Worm (Caenorhabditis elegans) whole organism, young adult: ENCODE data around the gene T14A8.2.

Source experiments
- B0261.1 ChIP-seq: sonication (generic microtip); optimal IDR thresholded peaks from 2 replicates; lab custom pipeline; 2016; ENCODE audit warnings: mild to moderate bottlenecking, missing genetic modification characterization, moderate library complexity, missing compliant biosample characterization
- B0336.3 ChIP-seq: fragments of 200-800 bp; sonication (Bioruptor generic); IDR thresholded peaks from 2 replicates; pipeline ENCODE4 v1.3.6; 2022; ENCODE audit warnings: missing genetic modification characterization, missing compliant biosample characterization
- C06A6.2 ChIP-seq: fragments of 200-800 bp; sonication (Bioruptor generic); conservative IDR thresholded peaks from 2 replicates; pipeline ENCODE4 v1.3.6; 2022; ENCODE audit warnings: missing genetic modification characterization, missing compliant biosample characterization
- C17E4.6 ChIP-seq: fragments of 200-800 bp; sonication (Bioruptor generic); IDR thresholded peaks from 2 replicates; pipeline ENCODE4 v1.3.6; 2022; ENCODE audit warnings: missing genetic modification reagents, missing genetic modification characterization, missing compliant biosample characterization
- D2030.7 ChIP-seq: fragments of 200-800 bp; sonication (Bioruptor generic); IDR thresholded peaks from 2 replicates; pipeline ENCODE4 v1.3.6; 2022; ENCODE audit warnings: missing genetic modification reagents, missing genetic modification characterization, missing compliant biosample characterization
- F10E7.11 ChIP-seq: sonication (generic microtip); optimal IDR thresholded peaks from 2 replicates; lab custom pipeline; 2017; ENCODE audit warnings: mild to moderate bottlenecking, missing genetic modification characterization, moderate library complexity, missing compliant biosample characterization
- F22D6.2 ChIP-seq: sonication (generic microtip); optimal IDR thresholded peaks from 2 replicates; lab custom pipeline; 2016; ENCODE audit warnings: mild to moderate bottlenecking, missing genetic modification characterization, missing compliant biosample characterization
- F33H1.4 ChIP-seq: fragments of 200-800 bp; sonication (Bioruptor generic); IDR thresholded peaks from 2 replicates; pipeline ENCODE4 v1.3.6; 2022; ENCODE audit warnings: missing genetic modification reagents, missing genetic modification characterization, missing compliant biosample characterization
- F37B4.10 ChIP-seq: fragments of 200-800 bp; sonication (Bioruptor generic); IDR thresholded peaks from 2 replicates; pipeline ENCODE4 v1.3.6; 2022; ENCODE audit warnings: missing genetic modification characterization, missing compliant biosample characterization
- F49E8.2 ChIP-seq: sonication (generic microtip); optimal IDR thresholded peaks from 3 replicates; lab custom pipeline; 2017; ENCODE audit warnings: missing genetic modification characterization, mild to moderate bottlenecking, missing compliant biosample characterization, antibody characterized with exemption, moderate library complexity; ENCODE audit not compliant: insufficient read depth
- F52B5.7 ChIP-seq: sonication (generic microtip); optimal IDR thresholded peaks from 2 replicates; lab custom pipeline; 2016; ENCODE audit warnings: mild to moderate bottlenecking, missing genetic modification characterization, missing compliant biosample characterization
- K11D2.4 ChIP-seq: fragments of 200-800 bp; sonication (Bioruptor generic); IDR thresholded peaks from 2 replicates; pipeline ENCODE4 v1.3.6; 2022; ENCODE audit warnings: missing genetic modification reagents, missing genetic modification characterization, missing compliant biosample characterization
- T26A5.8 ChIP-seq: sonication (generic microtip); optimal IDR thresholded peaks from 2 replicates; lab custom pipeline; 2016; ENCODE audit warnings: missing genetic modification characterization, missing compliant biosample characterization
- ZK185.1 ChIP-seq: sonication (generic microtip); optimal IDR thresholded peaks from 2 replicates; lab custom pipeline; 2016; ENCODE audit warnings: mild to moderate bottlenecking, missing genetic modification characterization, missing compliant biosample characterization; ENCODE audit not compliant: poor library complexity, severe bottlenecking
- ama-1 ChIP-seq, 3 experiments: fragments of 150-350 bp in 1 of 3; sonication (generic microtip) in 2 of 3; optimal IDR thresholded peaks; 2 replicates each; lab custom pipeline; 2014 to 2018; ENCODE audit warnings: missing biosample characterization in 2 of 3, missing genetic modification characterization in 2 of 3, missing genetic modification reagents in 2 of 3
- attf-5 ChIP-seq: fragments of 200-800 bp; sonication (Bioruptor generic); optimal IDR thresholded peaks from 2 replicates; lab custom pipeline; 2018; ENCODE audit warnings: mild to moderate bottlenecking, missing genetic modification characterization, missing compliant biosample characterization
- attf-6 ChIP-seq: fragments of 200-800 bp; sonication (Bioruptor generic); IDR thresholded peaks from 2 replicates; pipeline ENCODE4 v1.3.6; 2022; ENCODE audit warnings: missing genetic modification reagents, missing genetic modification characterization, missing compliant biosample characterization
- ccch-3 ChIP-seq: fragments of 200-800 bp; sonication (Bioruptor generic); optimal IDR thresholded peaks from 2 replicates; lab custom pipeline; 2018; ENCODE audit warnings: mild to moderate bottlenecking, missing genetic modification characterization, missing compliant biosample characterization
- cebp-1 ChIP-seq, 2 experiments: fragments of 200-800 bp in 1 of 2; sonication (Bioruptor generic) in 1 of 2; sonication (generic microtip) in 1 of 2; IDR thresholded peaks in 1 of 2; optimal IDR thresholded peaks in 1 of 2; 2 replicates each; pipeline versions ENCODE4 v1.3.6 to Lab custom; 2017 to 2022; ENCODE audit warnings: missing compliant biosample characterization in 2 of 2, missing genetic modification characterization in 2 of 2, mild to moderate bottlenecking in 1 of 2, missing genetic modification reagents in 1 of 2, moderate library complexity in 1 of 2
- ceh-58 ChIP-seq: fragments of 200-800 bp; sonication (Bioruptor generic); IDR thresholded peaks from 2 replicates; pipeline ENCODE4 v1.3.6; 2022; ENCODE audit warnings: missing genetic modification characterization, missing compliant biosample characterization
- ceh-91 ChIP-seq: fragments of 200-800 bp; sonication (Bioruptor generic); IDR thresholded peaks from 2 replicates; pipeline ENCODE4 v1.3.6; 2022; ENCODE audit warnings: missing genetic modification reagents, missing genetic modification characterization, missing compliant biosample characterization
- chd-7 ChIP-seq: sonication (generic microtip); optimal IDR thresholded peaks from 2 replicates; lab custom pipeline; 2016; ENCODE audit warnings: mild to moderate bottlenecking, missing genetic modification characterization, moderate library complexity, missing compliant biosample characterization
- efl-1 ChIP-seq: fragments of 150-350 bp; optimal IDR thresholded peaks from 2 replicates; lab custom pipeline; 2014; ENCODE audit warnings: missing biosample characterization, missing genetic modification reagents, missing genetic modification characterization
- egl-18 ChIP-seq: fragments of 200-800 bp; sonication (Bioruptor generic); IDR thresholded peaks from 2 replicates; pipeline ENCODE4 v1.3.6; 2022; ENCODE audit warnings: missing genetic modification reagents, missing genetic modification characterization, missing compliant biosample characterization
- egrh-3 ChIP-seq: fragments of 200-800 bp; sonication (Bioruptor generic); IDR thresholded peaks from 2 replicates; pipeline ENCODE4 v1.3.6; 2022; ENCODE audit warnings: missing genetic modification reagents, missing genetic modification characterization, missing compliant biosample characterization
- ekl-4 ChIP-seq: fragments of 200-800 bp; sonication (Bioruptor generic); IDR thresholded peaks from 2 replicates; pipeline ENCODE4 v1.3.6; 2022; ENCODE audit warnings: missing genetic modification reagents, missing genetic modification characterization, missing compliant biosample characterization
- hrde-1 ChIP-seq: sonication (generic microtip); optimal IDR thresholded peaks from 2 replicates; lab custom pipeline; 2016; ENCODE audit warnings: missing genetic modification characterization, mild to moderate bottlenecking, missing compliant biosample characterization, moderate library complexity, missing genotype, missing genetic modification reagents, borderline replicate concordance
- let-607 ChIP-seq, 2 experiments: fragments of 200-800 bp in 1 of 2; sonication (Bioruptor generic) in 1 of 2; sonication (generic microtip) in 1 of 2; optimal IDR thresholded peaks; 2 replicates each; lab custom pipeline; 2016 to 2018; ENCODE audit warnings: mild to moderate bottlenecking in 2 of 2, missing compliant biosample characterization in 2 of 2, missing genetic modification characterization in 2 of 2, moderate library complexity in 2 of 2, missing genotype in 1 of 2
- lin-35 ChIP-seq, 3 experiments: fragments of 150-350 bp in 2 of 3; sonication (generic microtip) in 1 of 3; optimal IDR thresholded peaks; 2 replicates each; lab custom pipeline; 2014 to 2018; ENCODE audit warnings: missing biosample characterization in 3 of 3, missing genetic modification characterization in 3 of 3, missing genetic modification reagents in 3 of 3
- mcd-1 ChIP-seq: fragments of 200-800 bp; sonication (Bioruptor generic); IDR thresholded peaks from 2 replicates; pipeline ENCODE4 v1.3.6; 2022; ENCODE audit warnings: missing genetic modification reagents, missing genetic modification characterization, missing compliant biosample characterization
- mel-28 ChIP-seq: sonication (generic microtip); optimal IDR thresholded peaks from 2 replicates; lab custom pipeline; 2016; ENCODE audit warnings: borderline replicate concordance, mild to moderate bottlenecking, missing genetic modification characterization, missing compliant biosample characterization
- nfyb-1 ChIP-seq: fragments of 200-800 bp; sonication (Bioruptor generic); IDR thresholded peaks from 2 replicates; pipeline ENCODE4 v1.3.6; 2022; ENCODE audit warnings: missing genetic modification reagents, missing genetic modification characterization, missing compliant biosample characterization
- nhr-27 ChIP-seq: fragments of 200-800 bp; sonication (Bioruptor generic); optimal IDR thresholded peaks from 2 replicates; lab custom pipeline; 2018; ENCODE audit warnings: mild to moderate bottlenecking, missing genetic modification characterization, moderate library complexity, missing compliant biosample characterization
- nhr-80 ChIP-seq: sonication (generic microtip); optimal IDR thresholded peaks from 2 replicates; lab custom pipeline; 2016; ENCODE audit warnings: missing genetic modification characterization, missing compliant biosample characterization
- rcor-1 ChIP-seq: fragments of 200-800 bp; sonication (Bioruptor generic); IDR thresholded peaks from 2 replicates; pipeline ENCODE4 v1.3.6; 2022; ENCODE audit warnings: missing genetic modification reagents, missing genetic modification characterization, missing compliant biosample characterization
- rec-8 ChIP-seq, 2 experiments: sonication (generic microtip); optimal IDR thresholded peaks; 2 replicates each; lab custom pipeline; 2016; ENCODE audit warnings: mild to moderate bottlenecking in 2 of 2, missing genetic modification characterization in 2 of 2, missing genetic modification reagents in 2 of 2, missing genotype in 2 of 2, missing biosample characterization in 1 of 2, missing compliant biosample characterization in 1 of 2, moderate library complexity in 1 of 2
- rpc-1 ChIP-seq, 2 experiments: fragments of 150-350 bp in 1 of 2; sonication (generic microtip) in 1 of 2; optimal IDR thresholded peaks; 2 replicates each; lab custom pipeline; 2014 to 2018; ENCODE audit warnings: missing biosample characterization in 1 of 2, missing genetic modification characterization in 1 of 2, missing genetic modification reagents in 1 of 2, missing genotype in 1 of 2
- sea-2 ChIP-seq: fragments of 200-800 bp; sonication (Bioruptor generic); IDR thresholded peaks from 2 replicates; pipeline ENCODE4 v1.3.6; 2022; ENCODE audit warnings: missing genetic modification characterization, missing compliant biosample characterization
- snpc-4 ChIP-seq, 5 experiments: fragments of 150-350 bp in 1 of 5; sonication (generic microtip) in 4 of 5; optimal IDR thresholded peaks; 2 replicates each; lab custom pipeline; 2014 to 2018; ENCODE audit warnings: missing genetic modification characterization in 5 of 5, missing biosample characterization in 3 of 5, antibody characterized with exemption in 2 of 5, mild to moderate bottlenecking in 2 of 5, missing compliant biosample characterization in 2 of 5, missing genotype in 2 of 5, moderate library complexity in 2 of 5, missing genetic modification reagents in 1 of 5
- sptf-2 ChIP-seq: fragments of 200-800 bp; sonication (Bioruptor generic); optimal IDR thresholded peaks from 2 replicates; lab custom pipeline; 2018; ENCODE audit warnings: mild to moderate bottlenecking, missing genetic modification characterization, missing compliant biosample characterization
- ztf-18 ChIP-seq: sonication (generic microtip); optimal IDR thresholded peaks from 2 replicates; lab custom pipeline; 2016; ENCODE audit warnings: missing genotype, mild to moderate bottlenecking, missing genetic modification characterization, missing compliant biosample characterization
- ztf-25 ChIP-seq: fragments of 200-800 bp; sonication (Bioruptor generic); IDR thresholded peaks from 2 replicates; pipeline ENCODE4 v1.3.6; 2022; ENCODE audit warnings: missing genetic modification reagents, missing genetic modification characterization, missing compliant biosample characterization
- ztf-28 ChIP-seq: fragments of 200-800 bp; sonication (Bioruptor generic); IDR thresholded peaks from 2 replicates; pipeline ENCODE4 v1.3.6; 2022; ENCODE audit warnings: missing genetic modification reagents, missing genetic modification characterization, missing compliant biosample characterization

T14A8.2 gene

ce11 chrIV:7830151-7830550 is 7.7 kb upstream of the T14A8.2 start, which contains the start of gene mvb-12:
Gene mvb-12 (plus strand): TSS chrIV:7830525.
- TF ChIP-seq egl-18 (GFP tag; lab: Robert Waterston, UW) (no peak), cebp-1 (GFP tag; IDR thresholded peaks at IDR 0.05; lab: Robert Waterston, UW) (peak; percentile 22; the same call in 1 of the 2 replicates), cebp-1 (tag; optimal IDR thresholded peaks at IDR 0.05; lab: Kevin White, UChicago) (peak; percentile 79), attf-5 (GFP tag; lab: Kevin White, UChicago) (peak; percentile 19), sea-2 (GFP tag; lab: Robert Waterston, UW) (no peak), mcd-1 (GFP tag; lab: Robert Waterston, UW) (0 out of 2 replicates have a peak, but pooled peaks have one; percentile 20), K11D2.4 (GFP tag; lab: Robert Waterston, UW) (no peak), chd-7 (tag; lab: Kevin White, UChicago) (no peak), nfyb-1 (0 out of 2 replicates have a peak, but pooled peaks have one; percentile 20), nhr-80 (tag; lab: Kevin White, UChicago) (peak; percentile 79), let-607 (tag; optimal IDR thresholded peaks at IDR 0.05; lab: Kevin White, UChicago) (peak in 1 of 2 experiments; percentile 4), ceh-91 (GFP tag; lab: Robert Waterston, UW) (no peak)

ce11 chrIV:7829275-7829938 is 7.0 kb upstream of the T14A8.2 start, which contains the start of gene C06A6.4:
Gene C06A6.4 (minus strand): TSS chrIV:7829298.
- TF ChIP-seq sptf-2 (GFP tag; lab: Kevin White, UChicago) (no peak), rpc-1 (optimal IDR thresholded peaks at IDR 0.05; lab: Kevin White, UChicago) (no peak), rpc-1 (tag; optimal IDR thresholded peaks at IDR 0.05; lab: Kevin White, UChicago) (no peak), egrh-3 (GFP tag; lab: Robert Waterston, UW) (no peak), ztf-18 (tag; lab: Kevin White, UChicago) (no peak), efl-1 (peak; percentile 80), B0261.1 (tag; lab: Kevin White, UChicago) (no peak), snpc-4 (GFP tag; optimal IDR thresholded peaks at IDR 0.05; lab: Kevin White, UChicago) (no peak), snpc-4 (tag; optimal IDR thresholded peaks at IDR 0.05; lab: Kevin White, UChicago) (peak in 2 of 4 experiments; percentile 10 to 36), rcor-1 (GFP tag; lab: Robert Waterston, UW) (no peak), D2030.7 (GFP tag; lab: Robert Waterston, UW) (peak; percentile 73), mel-28 (tag; lab: Kevin White, UChicago) (no peak), nhr-27 (tag; lab: Kevin White, UChicago) (no peak), rec-8 (tag; optimal IDR thresholded peaks at IDR 0.05; lab: Kevin White, UChicago) (no peak), F22D6.2 (no peak), ztf-25 (GFP tag; lab: Robert Waterston, UW) (no peak), C06A6.2 (GFP tag; lab: Robert Waterston, UW) (no peak), attf-6 (GFP tag; lab: Robert Waterston, UW) (no peak), ztf-28 (GFP tag; lab: Robert Waterston, UW) (no peak), ccch-3 (GFP tag; lab: Kevin White, UChicago) (no peak), ekl-4 (no peak), hrde-1 (tag; lab: Kevin White, UChicago) (no peak), F49E8.2 (tag; lab: Kevin White, UChicago) (peak; percentile 52), T26A5.8 (tag; lab: Kevin White, UChicago) (no peak), B0336.3 (no peak), ZK185.1 (tag; lab: Kevin White, UChicago) (no peak), lin-35 (GFP tag; optimal IDR thresholded peaks at IDR 0.05; lab: Kevin White, UChicago) (no peak), F33H1.4 (GFP tag; lab: Robert Waterston, UW) (peak; percentile 92), ceh-58 (no peak), F37B4.10 (GFP tag; lab: Robert Waterston, UW) (no peak), F10E7.11 (tag; lab: Kevin White, UChicago) (no peak), chd-7 (tag; lab: Kevin White, UChicago) (no peak), ama-1 (optimal IDR thresholded peaks at IDR 0.05; lab: Kevin White, UChicago) (no peak), ama-1 (GFP tag; optimal IDR thresholded peaks at IDR 0.05; lab: Kevin White, UChicago) (no peak), F52B5.7 (tag; lab: Kevin White, UChicago) (no peak), C17E4.6 (GFP tag; lab: Robert Waterston, UW) (no peak)
